Fruit fly (Drosophila melanogaster) whole organism, embryonic: Measurements from ENCODE around the gene Rrp45.

Source experiments
- Bgb ChIP-seq: fragments of 200-800 bp; sonication (Bioruptor generic); IDR thresholded peaks from 2 replicates; pipeline ENCODE4 v1.3.6; 2022; ENCODE audit warnings: missing biosample characterization, missing genetic modification characterization; ENCODE audit not compliant: partially characterized antibody
- CG11560 ChIP-seq: fragments of 200-800 bp; sonication (Bioruptor generic); IDR thresholded peaks from 3 replicates; pipeline ENCODE4 v1.3.6; 2022; ENCODE audit warnings: missing biosample characterization, missing genetic modification characterization
- CG14965 ChIP-seq: fragments of 200-800 bp; sonication (Bioruptor generic); optimal IDR thresholded peaks from 2 replicates; lab custom pipeline; 2016; ENCODE audit warnings: missing biosample characterization, missing genetic modification characterization, borderline replicate concordance
- CG15073 ChIP-seq: fragments of 200-800 bp; sonication (Bioruptor generic); optimal IDR thresholded peaks from 2 replicates; lab custom pipeline; 2016; ENCODE audit warnings: missing biosample characterization, missing genetic modification characterization
- CG3838 ChIP-seq: fragments of 200-800 bp; sonication (Bioruptor generic); optimal IDR thresholded peaks from 3 replicates; lab custom pipeline; 2016; ENCODE audit warnings: missing biosample characterization, missing genetic modification characterization
- CG6175 ChIP-seq: fragments of 200-800 bp; sonication (Bioruptor generic); IDR thresholded peaks from 3 replicates; pipeline ENCODE4 v1.3.6; 2022; ENCODE audit warnings: missing biosample characterization, missing genetic modification characterization
- CG6683 ChIP-seq: fragments of 200-800 bp; sonication (Bioruptor generic); optimal IDR thresholded peaks from 2 replicates; lab custom pipeline; 2017; ENCODE audit warnings: missing biosample characterization, mild to moderate bottlenecking, missing genetic modification characterization, missing genetic modification reagents
- CG6765 ChIP-seq: fragments of 200-800 bp; sonication (Bioruptor generic); optimal IDR thresholded peaks from 3 replicates; lab custom pipeline; 2017; ENCODE audit warnings: missing biosample characterization, mild to moderate bottlenecking, missing genetic modification characterization
- CG7357 ChIP-seq: fragments of 200-800 bp; sonication (Bioruptor generic); IDR thresholded peaks from 3 replicates; pipeline ENCODE4 v1.3.6; 2022; ENCODE audit warnings: missing biosample characterization, missing genetic modification characterization
- CG7963 ChIP-seq: fragments of 200-800 bp; sonication (Bioruptor generic); IDR thresholded peaks from 3 replicates; pipeline ENCODE4 v1.3.6; 2022; ENCODE audit warnings: missing biosample characterization, missing genetic modification characterization; ENCODE audit not compliant: partially characterized antibody
- CG8924 ChIP-seq: fragments of 200-800 bp; optimal IDR thresholded peaks from 3 replicates; lab custom pipeline; 2019; ENCODE audit warnings: missing biosample characterization, mild to moderate bottlenecking, missing genetic modification characterization, moderate library complexity
- CG8944 ChIP-seq: fragments of 200-800 bp; sonication (Bioruptor generic); optimal IDR thresholded peaks from 3 replicates; lab custom pipeline; 2016; ENCODE audit warnings: missing biosample characterization, missing genetic modification characterization
- CkIIα-i1 ChIP-seq: fragments of 200-800 bp; sonication (Bioruptor generic); IDR thresholded peaks from 2 replicates; pipeline ENCODE4 v1.3.6; 2022; ENCODE audit warnings: missing biosample characterization, missing genetic modification characterization
- D19B ChIP-seq: fragments of 200-800 bp; sonication (Bioruptor generic); optimal IDR thresholded peaks from 2 replicates; lab custom pipeline; 2017; ENCODE audit warnings: missing biosample characterization, mild to moderate bottlenecking, missing genetic modification characterization
- Dad ChIP-seq: fragments of 200-800 bp; sonication (Bioruptor generic); optimal IDR thresholded peaks from 3 replicates; lab custom pipeline; 2016; ENCODE audit warnings: missing biosample characterization, missing genetic modification characterization
- Dbx ChIP-seq: fragments of 200-800 bp; sonication (Bioruptor generic); IDR thresholded peaks from 3 replicates; pipeline ENCODE4 v1.3.6; 2022; ENCODE audit warnings: missing biosample characterization, missing genetic modification characterization
- Dfd ChIP-seq, 2 experiments: fragments of >200 bp; optimal IDR thresholded peaks; 2 replicates each; lab custom pipeline; 2017; ENCODE audit warnings: missing biosample characterization in 2 of 2, missing genetic modification characterization in 2 of 2
- Dip3 ChIP-seq: fragments of 200-800 bp; sonication (Bioruptor generic); optimal IDR thresholded peaks from 3 replicates; lab custom pipeline; 2016; ENCODE audit warnings: missing biosample characterization, missing genetic modification characterization
- Elba2 ChIP-seq: fragments of 200-800 bp; sonication (Bioruptor generic); optimal IDR thresholded peaks from 3 replicates; lab custom pipeline; 2016; ENCODE audit warnings: missing biosample characterization, missing genetic modification characterization
- GATAe ChIP-seq: fragments of 200-800 bp; sonication (Bioruptor generic); conservative IDR thresholded peaks from 2 replicates; pipeline ENCODE4 v1.3.6; 2022; ENCODE audit warnings: missing biosample characterization, missing genetic modification characterization
- Hr51 ChIP-seq, 2 experiments: fragments of 200-800 bp; sonication (Bioruptor generic); optimal IDR thresholded peaks; 2 replicates in 1 of 2; 3 replicates in 1 of 2; lab custom pipeline; 2016 to 2018; ENCODE audit warnings: missing biosample characterization in 2 of 2, missing genetic modification characterization in 2 of 2, mild to moderate bottlenecking in 1 of 2, moderate library complexity in 1 of 2
- Hr78 ChIP-seq, 2 experiments: fragments of 200-800 bp in 1 of 2; fragments of >200 bp in 1 of 2; sonication (Bioruptor generic) in 1 of 2; optimal IDR thresholded peaks; 2 replicates each; lab custom pipeline; 2017 to 2019; ENCODE audit warnings: missing biosample characterization in 2 of 2, missing genetic modification characterization in 2 of 2, mild to moderate bottlenecking in 1 of 2, moderate library complexity in 1 of 2
- Lim3 ChIP-seq: fragments of 200-800 bp; sonication (Bioruptor generic); IDR thresholded peaks from 2 replicates; pipeline ENCODE4 v1.3.6; 2022; ENCODE audit warnings: missing biosample characterization, missing genetic modification characterization
- Oli ChIP-seq: fragments of 200-800 bp; sonication (Bioruptor generic); optimal IDR thresholded peaks from 2 replicates; lab custom pipeline; 2018; ENCODE audit warnings: missing biosample characterization, mild to moderate bottlenecking, missing genetic modification characterization, moderate library complexity
- Pdp1 ChIP-seq, 2 experiments: fragments of 200-800 bp; sonication (Bioruptor generic); optimal IDR thresholded peaks; 3 replicates each; lab custom pipeline; 2016; ENCODE audit warnings: missing biosample characterization in 2 of 2, missing genetic modification characterization in 2 of 2, mild to moderate bottlenecking in 1 of 2, moderate library complexity in 1 of 2
- Ptx1 ChIP-seq: fragments of 200-800 bp; sonication (Bioruptor generic); IDR thresholded peaks from 2 replicates; pipeline ENCODE4 v1.3.6; 2022; ENCODE audit warnings: missing biosample characterization, missing genetic modification characterization
- Scr ChIP-seq: fragments of 200-800 bp; sonication (Bioruptor generic); IDR thresholded peaks from 2 replicates; pipeline ENCODE4 v1.3.6; 2022; ENCODE audit warnings: missing biosample characterization, missing genetic modification characterization; ENCODE audit not compliant: partially characterized antibody
- Sin3A ChIP-seq: fragments of >200 bp; optimal IDR thresholded peaks from 2 replicates; lab custom pipeline; 2018
- Six4 ChIP-seq: fragments of 200-800 bp; sonication (Bioruptor generic); optimal IDR thresholded peaks from 2 replicates; lab custom pipeline; 2016; ENCODE audit warnings: missing biosample characterization, missing genetic modification characterization
- Sox100B ChIP-seq: fragments of 200-800 bp; sonication (Bioruptor generic); optimal IDR thresholded peaks from 3 replicates; lab custom pipeline; 2018; ENCODE audit warnings: missing biosample characterization, mild to moderate bottlenecking, missing genetic modification characterization
- Spps ChIP-seq: fragments of 200-800 bp; sonication (Bioruptor generic); optimal IDR thresholded peaks from 2 replicates; lab custom pipeline; 2018; ENCODE audit warnings: missing biosample characterization, mild to moderate bottlenecking, missing genetic modification characterization
- Tbp ChIP-seq: fragments of >200 bp; optimal IDR thresholded peaks from 2 replicates; lab custom pipeline; 2018; ENCODE audit warnings: missing biosample characterization, missing genetic modification characterization
- abd-A ChIP-seq: fragments of 200-800 bp; sonication (Bioruptor generic); optimal IDR thresholded peaks from 3 replicates; lab custom pipeline; 2019; ENCODE audit warnings: missing biosample characterization, mild to moderate bottlenecking, missing genetic modification characterization, moderate library complexity
- bowl ChIP-seq: fragments of 200-800 bp; sonication (Bioruptor generic); IDR thresholded peaks from 2 replicates; pipeline ENCODE4 v1.3.6; 2022; ENCODE audit warnings: missing biosample characterization, missing genetic modification characterization
- cas ChIP-seq: fragments of 200-800 bp; sonication (Bioruptor generic); IDR thresholded peaks from 2 replicates; pipeline ENCODE4 v1.3.6; 2022; ENCODE audit warnings: missing biosample characterization, missing genetic modification characterization
- dpn ChIP-seq, 2 experiments: fragments of 200-800 bp; sonication (Bioruptor generic); optimal IDR thresholded peaks; 3 replicates each; lab custom pipeline; 2016; ENCODE audit warnings: missing biosample characterization in 2 of 2, missing genetic modification characterization in 2 of 2
- exex ChIP-seq: fragments of 200-800 bp; sonication (Bioruptor generic); optimal IDR thresholded peaks from 4 replicates; lab custom pipeline; 2018; ENCODE audit warnings: missing biosample characterization, mild to moderate bottlenecking, missing genetic modification characterization, moderate library complexity
- grau ChIP-seq: fragments of 200-800 bp; optimal IDR thresholded peaks from 3 replicates; lab custom pipeline; 2019; ENCODE audit warnings: missing biosample characterization, mild to moderate bottlenecking, missing genetic modification characterization, moderate library complexity
- ind ChIP-seq: fragments of 200-800 bp; sonication (Bioruptor generic); optimal IDR thresholded peaks from 3 replicates; lab custom pipeline; 2016; ENCODE audit warnings: missing biosample characterization, missing genetic modification characterization
- insv ChIP-seq, 2 experiments: fragments of 200-800 bp; sonication (Bioruptor generic); optimal IDR thresholded peaks; 3 replicates each; lab custom pipeline; 2016 to 2018; ENCODE audit warnings: missing biosample characterization in 2 of 2, missing genetic modification characterization in 2 of 2
- kah ChIP-seq: fragments of 200-800 bp; sonication (Bioruptor generic); optimal IDR thresholded peaks from 2 replicates; lab custom pipeline; 2018; ENCODE audit warnings: missing biosample characterization, mild to moderate bottlenecking, missing genetic modification characterization
- klu ChIP-seq: fragments of 200-800 bp; sonication (Bioruptor generic); IDR thresholded peaks from 2 replicates; pipeline ENCODE4 v1.3.6; 2022; ENCODE audit warnings: missing biosample characterization, missing genetic modification characterization
- otp ChIP-seq: fragments of 200-800 bp; sonication (Bioruptor generic); IDR thresholded peaks from 3 replicates; pipeline ENCODE4, ENCODE4 v1.3.6; 2022; ENCODE audit warnings: missing biosample characterization, missing genetic modification characterization
- pnt ChIP-seq: fragments of 200-800 bp; sonication (Bioruptor generic); optimal IDR thresholded peaks from 3 replicates; lab custom pipeline; 2016; ENCODE audit warnings: missing biosample characterization, missing genetic modification characterization
- ranshi ChIP-seq: fragments of 200-800 bp; sonication (Bioruptor generic); IDR thresholded peaks from 2 replicates; pipeline ENCODE4 v1.3.6; 2022; ENCODE audit warnings: missing biosample characterization, missing genetic modification characterization
- ro ChIP-seq: fragments of 200-800 bp; sonication (Bioruptor generic); IDR thresholded peaks from 2 replicates; pipeline ENCODE4 v1.3.6; 2022; ENCODE audit warnings: missing biosample characterization, missing genetic modification characterization
- salm ChIP-seq: fragments of 200-800 bp; sonication (Bioruptor generic); optimal IDR thresholded peaks from 2 replicates; lab custom pipeline; 2018; ENCODE audit warnings: missing biosample characterization, mild to moderate bottlenecking, missing genetic modification characterization
- ssp ChIP-seq: fragments of 200-800 bp; sonication (Bioruptor generic); IDR thresholded peaks from 2 replicates; pipeline ENCODE4 v1.3.6; 2022; ENCODE audit warnings: missing biosample characterization, missing genetic modification characterization
- tna ChIP-seq: fragments of 200-800 bp; sonication (Bioruptor generic); IDR thresholded peaks from 2 replicates; pipeline ENCODE4 v1.3.6; 2022; ENCODE audit warnings: missing biosample characterization, missing genetic modification characterization; ENCODE audit not compliant: partially characterized antibody

Gene Rrp45

dm6 chrX:16750712-16751578, 40.1 kb downstream of the Rrp45 start (continued):
- TF ChIP-seq kah (GFP tag; lab: Kevin White, UChicago) (peak; percentile 52), grau (tag; lab: Kevin White, UChicago) (peak; percentile 81), CG7963 (GFP tag; lab: Robert Waterston, UW) (no peak), pnt (GFP tag; lab: Kevin White, UChicago) (no peak), Dip3 (no peak), otp (GFP tag; lab: Robert Waterston, UW) (peak; percentile 12; the same call in 1 of the 3 replicates), salm (tag; lab: Kevin White, UChicago) (peak; percentile 44), Tbp (no peak), ssp (GFP tag; lab: Robert Waterston, UW) (no peak), Sin3A (no peak), Dfd (GFP tag; optimal IDR thresholded peaks at IDR 0.05; lab: Kevin White, UChicago) (no peak), Bgb (no peak), CkIIα-i1 (no peak), D19B (GFP tag; lab: Kevin White, UChicago) (peak; percentile 15), CG6765 (GFP tag; lab: Kevin White, UChicago) (peak; percentile 38), dpn (GFP tag; optimal IDR thresholded peaks at IDR 0.05; lab: Kevin White, UChicago) (peak; percentile 16 to 48), bowl (GFP tag; lab: Robert Waterston, UW) (no peak), Ptx1 (peak; percentile 61), ranshi (peak; percentile 46; the same call in 1 of the 2 replicates), Dad (GFP tag; lab: Kevin White, UChicago) (no peak), cas (GFP tag; lab: Robert Waterston, UW) (no peak), insv (GFP tag; optimal IDR thresholded peaks at IDR 0.05; lab: Kevin White, UChicago) (peak in 1 of 2 experiments; percentile 28), Hr78 (GFP tag; optimal IDR thresholded peaks at IDR 0.05; lab: Kevin White, UChicago) (peak in 1 of 2 experiments; percentile 1), Scr (GFP tag; lab: Robert Waterston, UW) (no peak), Lim3 (GFP tag; lab: Robert Waterston, UW) (no peak), CG7357 (GFP tag; lab: Robert Waterston, UW) (peak; percentile 44; the same call in 2 of the 3 replicates), CG3838 (GFP tag; lab: Kevin White, UChicago) (peak; percentile 15), Dbx (GFP tag; lab: Robert Waterston, UW) (no peak), klu (GFP tag; lab: Robert Waterston, UW) (no peak), tna (GFP tag; lab: Robert Waterston, UW) (no peak), GATAe (GFP tag; lab: Robert Waterston, UW) (no peak), Pdp1 (GFP tag; optimal IDR thresholded peaks at IDR 0.05; lab: Kevin White, UChicago) (peak; percentile 12 to 33), Oli (tag; lab: Kevin White, UChicago) (peak; percentile 79), exex (tag; lab: Kevin White, UChicago) (peak; percentile 22), CG14965 (GFP tag; lab: Kevin White, UChicago) (no peak), Hr51 (GFP tag; optimal IDR thresholded peaks at IDR 0.05; lab: Kevin White, UChicago) (peak in 1 of 2 experiments; percentile 81), ind (peak; percentile 36), Elba2 (GFP tag; lab: Kevin White, UChicago) (no peak), CG8944 (GFP tag; lab: Kevin White, UChicago) (no peak), ro (GFP tag; lab: Robert Waterston, UW) (no peak), Spps (tag; lab: Kevin White, UChicago) (peak; percentile 63), CG6683 (GFP tag; lab: Kevin White, UChicago) (peak; percentile 35), CG8924 (peak; percentile 83), abd-A (no peak), CG6175 (GFP tag; lab: Robert Waterston, UW) (no peak), CG11560 (tag; lab: Robert Waterston, UW) (no peak), Six4 (GFP tag; lab: Kevin White, UChicago) (peak; percentile 48), CG15073 (GFP tag; lab: Kevin White, UChicago) (no peak), Sox100B (peak; percentile 81)
